Fruit fly (Drosophila melanogaster): ENCODE results near the gene CG17896.

The CG17896 gene

DNA sequence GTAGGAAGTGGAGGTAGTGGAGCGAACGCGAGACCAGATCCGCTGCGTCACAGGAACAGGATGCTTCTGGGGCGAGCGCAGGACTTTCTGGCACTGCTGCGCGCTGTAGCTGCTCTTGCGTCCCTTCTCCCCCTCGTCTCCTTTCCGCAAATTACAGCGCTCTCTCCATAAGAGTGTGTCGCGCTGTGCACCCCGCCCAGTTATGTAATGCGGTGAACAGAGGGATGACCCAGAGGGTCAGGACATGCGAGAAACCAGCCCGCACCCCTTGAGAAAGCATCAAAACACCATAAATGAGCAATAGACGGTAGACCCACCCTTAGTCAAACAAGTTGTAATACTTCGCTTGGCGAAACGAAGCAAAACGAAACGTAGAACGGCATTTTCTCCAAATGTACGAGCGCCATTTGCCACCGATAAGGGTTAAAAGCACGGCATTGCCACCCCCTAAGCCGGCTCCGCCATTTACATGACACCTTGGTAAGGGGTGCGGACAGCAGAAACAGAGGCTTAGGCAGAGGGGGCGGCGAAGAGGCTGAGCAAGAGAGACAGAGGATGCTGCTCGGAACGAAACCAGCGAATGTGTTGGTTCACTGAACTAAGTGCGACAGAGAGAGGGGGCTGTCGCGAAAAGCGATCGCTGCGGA lies 27.0 kb upstream of the CG17896 start (continued):
- TF ChIP-seq CG14441 (GFP tag; IDR thresholded peaks at IDR 0.05) (no peak), slp2 (GFP tag; optimal IDR thresholded peaks at IDR 0.05) (no peak), CG4404 (GFP tag; IDR thresholded peaks at IDR 0.05) (no peak), HLHmδ (GFP tag; optimal IDR thresholded peaks at IDR 0.05) (no peak), sr (GFP tag; IDR thresholded peaks at IDR 0.05) (no peak), sisA (GFP tag; IDR thresholded peaks at IDR 0.05) (no peak), cato (GFP tag; optimal IDR thresholded peaks at IDR 0.05; ENCODE audit: borderline replicate concordance) (no peak), CkIIα-i1 (GFP tag; IDR thresholded peaks at IDR 0.05) (no peak), CG14965 (GFP tag; optimal IDR thresholded peaks at IDR 0.05; ENCODE audit: borderline replicate concordance) (no peak), Hr3 (GFP tag; optimal IDR thresholded peaks at IDR 0.05) (no peak), CG15514 (GFP tag; optimal IDR thresholded peaks at IDR 0.05) (peak; percentile 21), Tbp (GFP tag; optimal IDR thresholded peaks at IDR 0.05) (no peak), corto (GFP tag; optimal IDR thresholded peaks at IDR 0.05) (no peak), CG17912 (GFP tag; optimal IDR thresholded peaks at IDR 0.05) (no peak), Six4 (GFP tag; optimal IDR thresholded peaks at IDR 0.05) (no peak), MBD-R2 (GFP tag; IDR thresholded peaks at IDR 0.05) (no peak), D19A (tag; optimal IDR thresholded peaks at IDR 0.05) (no peak), pho (GFP tag; optimal IDR thresholded peaks at IDR 0.05) (no peak), CG9437 (GFP tag; optimal IDR thresholded peaks at IDR 0.05) (no peak), wek (GFP tag; optimal IDR thresholded peaks at IDR 0.05) (no peak), Fer3 (tag; optimal IDR thresholded peaks at IDR 0.05) (no peak), Kr (GFP tag; optimal IDR thresholded peaks at IDR 0.05) (peak; percentile 87), CG5245 (GFP tag; optimal IDR thresholded peaks at IDR 0.05) (no peak), Pdp1 (GFP tag; optimal IDR thresholded peaks at IDR 0.05) (peak in 1 of 2 experiments; percentile 77), onecut (GFP tag; IDR thresholded peaks at IDR 0.05) (no peak), Drgx (GFP tag; IDR thresholded peaks at IDR 0.05) (no peak), z (GFP tag; IDR thresholded peaks at IDR 0.05) (no peak), Trl (optimal IDR thresholded peaks at IDR 0.05) (peak in 1 of 2 experiments; percentile 2), Trl (GFP tag; optimal IDR thresholded peaks at IDR 0.05) (no peak), Nf-YB (GFP tag; optimal IDR thresholded peaks at IDR 0.05) (peak; percentile 12), schlank (tag; optimal IDR thresholded peaks at IDR 0.05) (no peak), dpn (GFP tag; optimal IDR thresholded peaks at IDR 0.05) (no peak), en (GFP tag; optimal IDR thresholded peaks at IDR 0.05) (no peak), E2f2 (GFP tag; IDR thresholded peaks at IDR 0.05) (no peak), ftz-f1 (GFP tag; optimal IDR thresholded peaks at IDR 0.05) (no peak), hth (optimal IDR thresholded peaks at IDR 0.05) (no peak), CG17359 (tag; optimal IDR thresholded peaks at IDR 0.05) (no peak), CG11247 (GFP tag; IDR thresholded peaks at IDR 0.05) (no peak), Ets65A (GFP tag) (no peak), fu2 (GFP tag; optimal IDR thresholded peaks at IDR 0.05) (no peak), CG9817 (tag; optimal IDR thresholded peaks at IDR 0.05) (no peak), ash1 (GFP tag; optimal IDR thresholded peaks at IDR 0.05) (no peak), Ets97D (GFP tag; optimal IDR thresholded peaks at IDR 0.05) (no peak), Doc3 (GFP tag; IDR thresholded peaks at IDR 0.05; ENCODE audit: partially characterized antibody) (no peak), CTCF (GFP tag; optimal IDR thresholded peaks at IDR 0.05) (no peak), CG18476 (GFP tag; optimal IDR thresholded peaks at IDR 0.05) (no peak), Gsc (GFP tag; IDR thresholded peaks at IDR 0.05) (no peak), al (GFP tag; IDR thresholded peaks at IDR 0.05) (no peak), sim (GFP tag; IDR thresholded peaks at IDR 0.05) (no peak), gcm2 (GFP tag; optimal IDR thresholded peaks at IDR 0.05) (no peak), cad (GFP tag; optimal IDR thresholded peaks at IDR 0.05) (no peak), HmgD (GFP tag; optimal IDR thresholded peaks at IDR 0.05) (no peak), seq (GFP tag; IDR thresholded peaks at IDR 0.05) (peak; percentile 80; the same call in 1 of the 2 replicates)

Measured in whole organism, embryonic.